Fruit fly (Drosophila melanogaster) whole organism, embryonic: ENCODE measurements around the gene MBD-like.
A peak's percentile ranks its signal among the peaks of the same experiment; 100 is the strongest.

Experiments used
- Abd-B ChIP-seq: fragments of 200-800 bp; sonication (Bioruptor generic); optimal IDR thresholded peaks from 2 replicates; lab custom pipeline; 2018; ENCODE audit warnings: missing biosample characterization, mild to moderate bottlenecking, missing genetic modification characterization, moderate library complexity
- Atf-2 ChIP-seq: fragments of 200-800 bp; sonication (Bioruptor generic); optimal IDR thresholded peaks from 2 replicates; lab custom pipeline; 2016; ENCODE audit warnings: missing biosample characterization, missing genetic modification characterization
- BEAF-32 ChIP-seq: fragments of 200-800 bp; sonication (Bioruptor generic); optimal IDR thresholded peaks from 3 replicates; lab custom pipeline; 2017; ENCODE audit warnings: missing biosample characterization, missing genetic modification characterization, mild to moderate bottlenecking, moderate library complexity, missing genetic modification reagents
- Bgb ChIP-seq: fragments of 200-800 bp; sonication (Bioruptor generic); IDR thresholded peaks from 2 replicates; pipeline ENCODE4 v1.3.6; 2022; ENCODE audit warnings: missing biosample characterization, missing genetic modification characterization; ENCODE audit not compliant: partially characterized antibody
- Blimp-1 ChIP-seq: fragments of 200-800 bp; sonication (Bioruptor generic); optimal IDR thresholded peaks from 3 replicates; lab custom pipeline; 2018; ENCODE audit warnings: missing biosample characterization, missing genetic modification characterization, mild to moderate bottlenecking, moderate library complexity, missing genetic modification reagents
- CG10321 ChIP-seq: fragments of 200-800 bp; sonication (Bioruptor generic); IDR thresholded peaks from 2 replicates; pipeline ENCODE4 v1.3.6; 2022; ENCODE audit warnings: missing biosample characterization, missing genetic modification characterization
- CG13296 ChIP-seq: fragments of 200-800 bp; sonication (Bioruptor generic); optimal IDR thresholded peaks from 3 replicates; lab custom pipeline; 2018; ENCODE audit warnings: missing biosample characterization, mild to moderate bottlenecking, missing genetic modification characterization
- CG2120 ChIP-seq: fragments of 200-800 bp; sonication (Bioruptor generic); optimal IDR thresholded peaks from 3 replicates; lab custom pipeline; 2016; ENCODE audit warnings: missing biosample characterization, missing genetic modification characterization
- CG30020 ChIP-seq: fragments of 200-800 bp; optimal IDR thresholded peaks from 2 replicates; lab custom pipeline; 2019; ENCODE audit warnings: missing biosample characterization, mild to moderate bottlenecking, missing genetic modification characterization, moderate library complexity
- CG30403 ChIP-seq: fragments of 200-800 bp; sonication (Bioruptor generic); optimal IDR thresholded peaks from 3 replicates; lab custom pipeline; 2016; ENCODE audit warnings: missing biosample characterization, missing genetic modification characterization
- CG31441 ChIP-seq: fragments of 200-800 bp; sonication (Bioruptor generic); IDR thresholded peaks from 2 replicates; pipeline ENCODE4 v1.3.6; 2022; ENCODE audit warnings: missing biosample characterization, missing genetic modification characterization
- CG3163 ChIP-seq: fragments of 200-800 bp; sonication (Bioruptor generic); optimal IDR thresholded peaks from 3 replicates; lab custom pipeline; 2016; ENCODE audit warnings: missing biosample characterization, missing genetic modification characterization
- CG4854 ChIP-seq: fragments of 200-800 bp; sonication (Bioruptor generic); optimal IDR thresholded peaks from 2 replicates; lab custom pipeline; 2016; ENCODE audit warnings: missing biosample characterization, missing genetic modification characterization, inconsistent platforms
- CG8478 ChIP-seq: fragments of >200 bp; optimal IDR thresholded peaks from 2 replicates; lab custom pipeline; 2018
- D19A ChIP-seq: fragments of 200-800 bp; optimal IDR thresholded peaks from 3 replicates; lab custom pipeline; 2019; ENCODE audit warnings: missing biosample characterization, mild to moderate bottlenecking, missing genetic modification characterization, moderate library complexity
- D19B ChIP-seq: fragments of 200-800 bp; sonication (Bioruptor generic); optimal IDR thresholded peaks from 2 replicates; lab custom pipeline; 2017; ENCODE audit warnings: missing biosample characterization, mild to moderate bottlenecking, missing genetic modification characterization
- Dip3 ChIP-seq: fragments of 200-800 bp; sonication (Bioruptor generic); optimal IDR thresholded peaks from 3 replicates; lab custom pipeline; 2016; ENCODE audit warnings: missing biosample characterization, missing genetic modification characterization
- Gsc ChIP-seq: fragments of 200-800 bp; sonication (Bioruptor generic); IDR thresholded peaks from 2 replicates; pipeline ENCODE4 v1.3.6; 2022; ENCODE audit warnings: missing biosample characterization, missing genetic modification characterization
- HLH3B ChIP-seq: fragments of 200-800 bp; sonication (Bioruptor generic); IDR thresholded peaks from 2 replicates; pipeline ENCODE4 v1.3.6; 2022; ENCODE audit warnings: missing biosample characterization, missing genetic modification characterization
- Hand ChIP-seq: fragments of 200-800 bp; sonication (Bioruptor generic); optimal IDR thresholded peaks from 2 replicates; lab custom pipeline; 2017; ENCODE audit warnings: mild to moderate bottlenecking, missing biosample characterization, missing genetic modification reagents, missing genetic modification characterization
- Hmx ChIP-seq: fragments of 200-800 bp; sonication (Bioruptor generic); optimal IDR thresholded peaks from 2 replicates; lab custom pipeline; 2016; ENCODE audit warnings: missing biosample characterization, missing genetic modification characterization
- Lhr ChIP-seq: fragments of 200-800 bp; sonication (Bioruptor generic); optimal IDR thresholded peaks from 3 replicates; lab custom pipeline; 2017; ENCODE audit warnings: mild to moderate bottlenecking, missing biosample characterization, missing genetic modification reagents, missing genetic modification characterization
- Neu2 ChIP-seq: fragments of 200-800 bp; sonication (Bioruptor generic); optimal IDR thresholded peaks from 3 replicates; lab custom pipeline; 2016; ENCODE audit warnings: missing biosample characterization, missing genetic modification characterization, borderline replicate concordance
- Taf1 ChIP-seq: fragments of 200-800 bp; sonication (Bioruptor generic); IDR thresholded peaks from 2 replicates; pipeline ENCODE4 v1.3.6; 2022; ENCODE audit warnings: missing biosample characterization, missing genetic modification characterization
- Tbp ChIP-seq: fragments of >200 bp; optimal IDR thresholded peaks from 2 replicates; lab custom pipeline; 2018; ENCODE audit warnings: missing biosample characterization, missing genetic modification characterization
- amos ChIP-seq: fragments of 200-800 bp; sonication (Bioruptor generic); IDR thresholded peaks from 2 replicates; pipeline ENCODE4 v1.3.6; 2022; ENCODE audit warnings: missing biosample characterization, missing genetic modification characterization; ENCODE audit not compliant: partially characterized antibody
- bcd ChIP-seq: fragments of 200-800 bp; sonication (Bioruptor generic); optimal IDR thresholded peaks from 2 replicates; lab custom pipeline; 2017; ENCODE audit warnings: missing biosample characterization, mild to moderate bottlenecking, missing genetic modification characterization
- bigmax ChIP-seq: fragments of 200-800 bp; sonication (Bioruptor generic); optimal IDR thresholded peaks from 2 replicates; lab custom pipeline; 2018; ENCODE audit warnings: missing biosample characterization, mild to moderate bottlenecking, missing genetic modification characterization
- chif ChIP-seq, 2 experiments: fragments of 200-800 bp; sonication (Bioruptor generic); optimal IDR thresholded peaks; 3 replicates each; lab custom pipeline; 2016; ENCODE audit warnings: missing biosample characterization in 2 of 2, missing genetic modification characterization in 2 of 2
- chinmo ChIP-seq: fragments of 200-800 bp; sonication (Bioruptor generic); IDR thresholded peaks from 4 replicates; pipeline ENCODE4 v1.3.6; 2022; ENCODE audit warnings: missing biosample characterization, missing genetic modification characterization; ENCODE audit not compliant: partially characterized antibody
- dan ChIP-seq: fragments of 200-800 bp; sonication (Bioruptor generic); IDR thresholded peaks from 2 replicates; pipeline ENCODE4 v1.3.6; 2022; ENCODE audit warnings: missing biosample characterization, missing genetic modification characterization
- dimm ChIP-seq: fragments of 200-800 bp; sonication (Bioruptor generic); IDR thresholded peaks from 2 replicates; pipeline ENCODE4 v1.3.6; 2022; ENCODE audit warnings: missing biosample characterization, missing genetic modification characterization
- dmrt11E ChIP-seq: fragments of 200-800 bp; sonication (Bioruptor generic); optimal IDR thresholded peaks from 3 replicates; lab custom pipeline; 2018; ENCODE audit warnings: missing biosample characterization, mild to moderate bottlenecking, missing genetic modification characterization, moderate library complexity
- emc ChIP-seq: fragments of 200-800 bp; sonication (Bioruptor generic); optimal IDR thresholded peaks from 2 replicates; lab custom pipeline; 2016; ENCODE audit warnings: missing biosample characterization, missing genetic modification characterization
- gcm ChIP-seq: fragments of 200-800 bp; sonication (Bioruptor generic); optimal IDR thresholded peaks from 2 replicates; lab custom pipeline; 2019; ENCODE audit warnings: missing biosample characterization, mild to moderate bottlenecking, missing genetic modification characterization, moderate library complexity
- hbn ChIP-seq: fragments of 200-800 bp; sonication (Bioruptor generic); IDR thresholded peaks from 2 replicates; pipeline ENCODE4 v1.3.6; 2022; ENCODE audit warnings: missing biosample characterization, missing genetic modification characterization; ENCODE audit not compliant: partially characterized antibody
- ind ChIP-seq: fragments of 200-800 bp; sonication (Bioruptor generic); optimal IDR thresholded peaks from 3 replicates; lab custom pipeline; 2016; ENCODE audit warnings: missing biosample characterization, missing genetic modification characterization
- ken ChIP-seq: fragments of 200-800 bp; sonication (Bioruptor generic); IDR thresholded peaks from 3 replicates; pipeline ENCODE4 v1.3.6; 2022; ENCODE audit warnings: missing biosample characterization, missing genetic modification characterization
- kni ChIP-seq: fragments of 200-800 bp; sonication (Bioruptor generic); optimal IDR thresholded peaks from 3 replicates; lab custom pipeline; 2017; ENCODE audit warnings: mild to moderate bottlenecking, missing biosample characterization, missing genetic modification reagents, missing genetic modification characterization
- maf-S ChIP-seq: fragments of 200-800 bp; sonication (Bioruptor generic); optimal IDR thresholded peaks from 2 replicates; lab custom pipeline; 2016; ENCODE audit warnings: missing biosample characterization, missing genetic modification characterization
- onecut ChIP-seq: fragments of 200-800 bp; sonication (Bioruptor generic); IDR thresholded peaks from 2 replicates; pipeline ENCODE4 v1.3.6; 2022; ENCODE audit warnings: missing biosample characterization, missing genetic modification characterization
- pho ChIP-seq: fragments of 200-800 bp; sonication (Bioruptor generic); optimal IDR thresholded peaks from 2 replicates; lab custom pipeline; 2016; ENCODE audit warnings: missing biosample characterization, missing genetic modification characterization
- ranshi ChIP-seq: fragments of 200-800 bp; sonication (Bioruptor generic); IDR thresholded peaks from 2 replicates; pipeline ENCODE4 v1.3.6; 2022; ENCODE audit warnings: missing biosample characterization, missing genetic modification characterization
- shn ChIP-seq: fragments of 200-800 bp; sonication (Bioruptor generic); optimal IDR thresholded peaks from 3 replicates; lab custom pipeline; 2016; ENCODE audit warnings: missing biosample characterization, missing genetic modification characterization
- sisA ChIP-seq: fragments of 200-800 bp; sonication (Bioruptor generic); IDR thresholded peaks from 2 replicates; pipeline ENCODE4 v1.3.6; 2022; ENCODE audit warnings: missing biosample characterization, missing genetic modification characterization
- tio ChIP-seq: fragments of 200-800 bp; sonication (Bioruptor generic); optimal IDR thresholded peaks from 2 replicates; lab custom pipeline; 2017; ENCODE audit warnings: missing biosample characterization, missing genetic modification characterization, inconsistent platforms
- vvl ChIP-seq: fragments of 200-800 bp; sonication (Bioruptor generic); IDR thresholded peaks from 2 replicates; pipeline ENCODE4 v1.3.6; 2022; ENCODE audit warnings: missing biosample characterization, missing genetic modification characterization
- zf30C ChIP-seq: fragments of 200-800 bp; sonication (Bioruptor generic); optimal IDR thresholded peaks from 3 replicates; lab custom pipeline; 2018; ENCODE audit warnings: missing biosample characterization, mild to moderate bottlenecking, missing genetic modification characterization

MBD-like gene

DNA sequence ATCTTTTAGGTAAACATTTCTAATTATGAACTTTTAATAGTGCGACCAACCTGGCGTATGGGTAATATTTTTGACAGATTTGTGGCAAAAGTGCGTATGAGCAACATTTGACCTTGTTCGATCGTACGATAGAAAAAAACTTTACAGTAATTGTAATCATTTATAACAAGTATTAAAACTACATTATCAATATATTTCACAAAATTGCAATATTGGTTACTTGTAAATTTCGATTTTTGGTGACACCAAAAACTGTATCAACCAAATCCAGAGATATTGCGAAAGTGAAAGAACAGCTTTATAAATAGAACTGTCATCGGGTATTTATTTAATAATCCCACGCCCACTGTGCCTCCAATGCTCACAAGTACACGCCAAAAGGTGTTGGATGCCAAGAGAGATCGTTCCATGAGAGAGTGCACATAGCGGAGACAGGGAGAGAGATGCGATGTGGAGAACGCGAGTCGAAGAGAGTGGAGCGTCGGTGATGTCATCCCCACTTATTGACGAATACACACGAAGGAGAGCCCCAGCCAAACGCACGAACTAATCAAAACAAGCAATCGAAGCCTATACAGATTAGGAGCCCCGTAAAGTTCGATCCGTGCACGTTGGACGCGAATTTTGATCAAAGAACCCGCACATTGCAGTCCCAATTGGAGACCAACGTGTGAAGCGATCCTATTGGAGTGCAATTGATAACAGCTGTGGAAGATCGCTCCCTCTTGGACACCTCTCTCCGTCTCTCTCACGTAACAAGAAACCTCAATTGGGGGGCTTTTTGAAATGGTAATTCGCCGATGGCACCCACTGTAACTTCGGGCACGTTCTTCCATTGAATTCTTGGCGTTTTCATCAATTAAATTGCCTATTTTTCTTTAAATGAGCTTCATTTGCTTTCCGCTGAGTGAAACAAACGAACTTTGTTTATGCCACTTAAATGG lies 26.1 kb upstream of the MBD-like start (continued):
- TF ChIP-seq CG2120 (peak; percentile 97), D19A (tag; lab: Kevin White, UChicago) (peak; percentile 94), ranshi (GFP tag; lab: Robert Waterston, UW) (peak; percentile 80; the same call in 1 of the 2 replicates), gcm (GFP tag; lab: Kevin White, UChicago) (peak; percentile 95), CG13296 (GFP tag; lab: Kevin White, UChicago) (peak; percentile 98), Tbp (GFP tag; lab: Kevin White, UChicago) (no peak), CG8478 (lab: Kevin White, UChicago) (no peak), emc (peak; percentile 87), CG4854 (GFP tag; lab: Kevin White, UChicago) (peak; percentile 93), Abd-B (GFP tag; lab: Kevin White, UChicago) (peak; percentile 94), zf30C (GFP tag; lab: Kevin White, UChicago) (no peak), Atf-2 (GFP tag; lab: Kevin White, UChicago) (peak; percentile 90), Gsc (peak; percentile 78), pho (GFP tag; lab: Kevin White, UChicago) (peak; percentile 95), Blimp-1 (peak; percentile 89), dan (GFP tag; lab: Robert Waterston, UW) (peak; percentile 39; the same call in 1 of the 2 replicates), amos (GFP tag; lab: Robert Waterston, UW) (no peak), chif (GFP tag; optimal IDR thresholded peaks at IDR 0.05; lab: Kevin White, UChicago) (peak; percentile 89 to 90), ken (peak; percentile 78), CG31441 (GFP tag; lab: Robert Waterston, UW) (peak; percentile 96), bigmax (GFP tag; lab: Kevin White, UChicago) (peak; percentile 2), Taf1 (peak; percentile 85), Bgb (GFP tag; lab: Robert Waterston, UW) (peak; percentile 23; the same call in 1 of the 2 replicates), bcd (peak; percentile 97), chinmo (GFP tag; lab: Robert Waterston, UW) (peak; percentile 95), ind (GFP tag; lab: Kevin White, UChicago) (peak; percentile 96), CG30020 (tag; lab: Kevin White, UChicago) (peak; percentile 85), Hmx (GFP tag; lab: Kevin White, UChicago) (peak; percentile 91), shn (peak; percentile 92), CG3163 (GFP tag; lab: Kevin White, UChicago) (peak; percentile 63), sisA (peak; percentile 83), Dip3 (GFP tag; lab: Kevin White, UChicago) (peak; percentile 93), onecut (GFP tag; lab: Robert Waterston, UW) (peak; percentile 80), tio (GFP tag; lab: Kevin White, UChicago) (peak; percentile 97), CG30403 (GFP tag; lab: Kevin White, UChicago) (peak; percentile 99), D19B (peak; percentile 94), vvl (GFP tag; lab: Robert Waterston, UW) (peak; percentile 88), CG10321 (peak; percentile 43; the same call in 1 of the 2 replicates), kni (GFP tag; lab: Kevin White, UChicago) (peak; percentile 88), dmrt11E (tag; lab: Kevin White, UChicago) (peak; percentile 85), dimm (GFP tag; lab: Robert Waterston, UW) (peak; percentile 40), maf-S (peak; percentile 93), HLH3B (GFP tag; lab: Robert Waterston, UW) (peak; percentile 72), Lhr (GFP tag; lab: Kevin White, UChicago) (peak; percentile 81), Neu2 (GFP tag; lab: Kevin White, UChicago) (peak; percentile 82), BEAF-32 (GFP tag; lab: Kevin White, UChicago) (peak; percentile 11), hbn (GFP tag; lab: Robert Waterston, UW) (no peak), Hand (GFP tag; lab: Kevin White, UChicago) (peak; percentile 97)
